Fruit fly (Drosophila melanogaster) ovary, adult (tissue): ENCODE measurements around the gene Fcp3C.

Source experiments
- CG17801 ChIP-seq: fragments of 200-800 bp; optimal IDR thresholded peaks from 2 replicates; lab custom pipeline; 2019; ENCODE audit warnings: missing biosample characterization, mild to moderate bottlenecking, missing genetic modification characterization, moderate library complexity; ENCODE audit not compliant: partially characterized antibody

The Fcp3C gene

DNA sequence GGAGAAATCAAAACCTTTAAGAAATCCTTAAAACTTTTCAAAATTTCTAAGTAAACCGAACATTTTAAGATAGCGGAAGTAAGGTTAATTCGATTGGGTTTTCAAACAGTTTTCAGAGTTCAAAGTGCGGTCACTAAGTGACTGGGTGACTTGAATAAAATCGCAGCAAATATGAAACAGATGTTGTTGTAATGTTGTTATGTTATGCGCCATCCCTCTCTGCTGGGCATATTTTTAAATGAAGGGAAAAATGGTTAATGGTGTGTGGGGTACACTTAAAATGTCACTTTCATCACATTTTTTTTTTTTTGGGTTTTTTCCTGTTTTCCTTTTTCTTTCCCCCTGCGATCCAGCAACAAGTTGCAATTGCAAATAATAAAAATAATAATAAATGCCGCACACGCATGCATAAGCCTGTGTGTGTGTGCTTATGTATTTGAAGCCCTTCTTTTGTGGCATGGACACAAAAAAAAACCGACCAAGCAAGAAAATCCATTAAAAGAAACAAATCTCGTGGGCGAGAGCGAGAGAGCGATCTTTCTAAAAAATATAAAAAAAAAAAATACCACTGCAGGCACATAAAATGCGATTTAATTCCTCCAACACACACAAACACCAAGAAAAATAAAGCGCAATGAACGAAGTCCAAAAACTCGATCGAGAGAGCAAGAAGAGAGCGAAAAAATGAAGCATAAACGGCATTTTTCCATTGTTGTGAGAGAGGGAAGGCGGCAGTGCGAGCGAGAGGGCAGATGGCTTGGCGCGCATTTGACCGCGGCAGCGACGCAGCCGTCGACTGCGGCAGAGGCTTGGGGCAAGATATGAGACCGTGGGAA is 12.5 kb downstream of the Fcp3C start:
- no peak for TF ChIP-seq CG17801 (GFP tag; lab: Kevin White, UChicago)

- no peak for TF ChIP-seq CG17801 (GFP tag; lab: Kevin White, UChicago)
Measured at dm6 chrX:3158620-3159019, 15.7 kb downstream of the Fcp3C start.

DNA sequence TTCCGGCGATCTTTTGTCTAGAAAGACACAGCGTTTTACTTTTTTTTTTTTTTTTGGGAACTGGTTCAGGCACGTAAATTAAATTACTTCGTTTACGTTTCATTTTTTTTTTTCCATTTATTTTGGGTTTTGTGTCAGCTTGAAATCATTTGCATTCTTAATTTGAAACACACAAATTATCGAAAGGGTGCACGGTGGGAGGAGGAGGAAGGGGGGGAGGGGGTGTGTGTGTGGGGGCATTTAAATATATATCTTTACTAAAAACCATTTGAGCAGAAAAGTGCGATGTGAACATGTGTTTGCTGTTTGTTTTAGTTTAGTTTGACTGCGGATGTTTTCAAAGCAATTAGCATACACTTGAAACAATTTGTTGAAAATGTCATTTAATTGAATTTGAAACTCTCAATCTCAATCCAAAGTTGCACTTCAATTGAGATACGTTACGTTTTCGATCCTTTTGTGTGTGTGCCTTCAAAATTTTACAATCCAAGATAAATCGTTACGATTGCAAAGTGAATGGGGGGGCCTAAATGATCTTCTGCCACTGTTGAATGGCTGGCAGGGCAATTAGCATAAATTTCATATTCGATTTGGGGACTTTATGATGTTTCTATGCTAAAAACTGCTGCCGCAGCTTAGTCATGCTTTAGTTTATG is 17.1 kb downstream of the Fcp3C start:
- TF ChIP-seq CG17801 (GFP tag; lab: Kevin White, UChicago), result no peak

dm6 chrX:3152280-3152679 is 22.0 kb downstream of the Fcp3C start:
- no peak for TF ChIP-seq CG17801 (GFP tag; lab: Kevin White, UChicago)

- TF ChIP-seq CG17801 (GFP tag; lab: Kevin White, UChicago), result no peak
Measured at dm6 chrX:3151487-3151818, 22.8 kb downstream of the Fcp3C start.

DNA sequence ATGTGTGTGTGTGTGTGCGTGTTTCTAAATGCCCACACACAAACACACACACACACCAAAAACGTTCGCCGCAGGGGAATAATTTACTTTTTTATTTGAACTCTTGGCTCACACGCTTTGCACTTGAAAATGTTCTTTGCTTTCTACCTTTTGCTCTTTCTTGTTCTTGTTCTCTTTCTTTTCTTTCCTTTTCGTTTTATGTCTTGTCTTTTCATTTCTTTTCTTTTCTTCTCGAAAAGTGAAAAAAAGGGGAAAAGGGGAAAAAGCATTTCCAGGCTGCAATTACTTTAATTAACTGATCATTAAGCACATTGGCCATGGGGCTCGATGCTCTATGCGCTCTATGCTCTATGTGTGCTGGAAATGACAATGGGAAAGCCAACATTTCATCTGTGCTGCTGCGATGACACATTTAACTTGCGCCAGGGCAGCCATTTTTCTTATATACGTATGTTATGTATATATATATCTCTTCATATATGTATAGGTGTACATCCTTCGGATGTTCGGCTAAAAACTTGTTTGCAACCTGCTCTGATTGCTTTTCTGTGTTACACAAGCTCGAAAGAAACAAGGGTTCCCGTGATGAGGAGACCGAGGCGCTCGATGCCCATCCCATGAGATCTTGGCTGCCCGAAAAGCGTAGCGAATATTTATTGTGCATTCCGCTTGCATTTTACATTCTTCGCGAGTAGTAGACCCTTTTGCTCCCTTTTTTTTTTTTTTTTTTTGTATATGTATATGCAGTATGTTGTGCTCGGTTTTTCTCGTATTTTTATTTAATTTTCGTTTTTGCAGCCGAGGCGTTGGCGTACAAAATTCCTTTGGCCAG is 23.4 kb downstream of the Fcp3C start:
- no peak for TF ChIP-seq CG17801 (GFP tag; lab: Kevin White, UChicago)

- peak; percentile 10 for TF ChIP-seq CG17801 (GFP tag; lab: Kevin White, UChicago)
Measured at dm6 chrX:3146995-3147394, 27.3 kb downstream of the Fcp3C start.

DNA sequence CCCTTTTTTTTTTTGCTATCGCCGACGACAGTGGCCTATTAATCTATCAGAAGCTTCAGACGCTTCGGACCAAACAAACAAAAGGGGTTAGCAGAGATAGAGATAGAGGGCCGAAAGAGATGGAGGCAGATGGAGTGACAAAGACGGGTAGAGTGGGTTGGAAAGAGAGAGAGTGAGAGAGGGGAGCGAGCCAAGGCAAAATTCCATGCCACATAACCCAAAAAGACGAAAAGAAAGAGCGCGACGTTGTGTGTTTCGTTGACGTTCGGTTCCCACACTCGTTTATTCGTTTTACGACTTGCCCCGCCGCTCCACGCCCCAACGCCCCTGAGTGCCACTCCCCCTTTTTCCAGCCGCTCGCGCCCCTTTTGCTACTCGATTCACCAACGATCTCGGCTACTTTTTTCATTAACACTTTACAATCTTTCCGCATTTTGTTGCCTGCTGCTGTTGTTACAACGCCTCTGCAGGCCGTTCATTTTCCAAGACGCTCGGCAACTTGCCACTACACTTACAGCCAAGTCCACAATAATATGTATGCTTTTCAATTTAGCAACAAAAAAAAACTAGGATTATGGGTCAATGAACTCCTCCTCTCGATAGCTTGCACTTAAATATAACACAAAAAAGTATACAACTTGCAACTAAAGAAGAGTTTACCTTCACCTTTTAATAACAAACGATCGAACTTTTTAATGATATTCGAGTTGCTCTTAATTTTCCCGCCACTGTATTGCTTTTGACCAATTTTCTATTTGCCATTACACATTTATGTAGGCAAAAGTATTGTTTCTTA is 30.8 kb downstream of the Fcp3C start:
- no peak for TF ChIP-seq CG17801 (GFP tag; lab: Kevin White, UChicago)

dm6 chrX:3142090-3142489 is 32.2 kb downstream of the Fcp3C start:
- TF ChIP-seq CG17801 (GFP tag; lab: Kevin White, UChicago), result no peak

dm6 chrX:3140809-3141208 is 33.5 kb downstream of the Fcp3C start:
- no peak for TF ChIP-seq CG17801 (GFP tag; lab: Kevin White, UChicago)

dm6 chrX:3139961-3140360 is 34.3 kb downstream of the Fcp3C start:
- TF ChIP-seq CG17801 (GFP tag; lab: Kevin White, UChicago), result no peak

DNA sequence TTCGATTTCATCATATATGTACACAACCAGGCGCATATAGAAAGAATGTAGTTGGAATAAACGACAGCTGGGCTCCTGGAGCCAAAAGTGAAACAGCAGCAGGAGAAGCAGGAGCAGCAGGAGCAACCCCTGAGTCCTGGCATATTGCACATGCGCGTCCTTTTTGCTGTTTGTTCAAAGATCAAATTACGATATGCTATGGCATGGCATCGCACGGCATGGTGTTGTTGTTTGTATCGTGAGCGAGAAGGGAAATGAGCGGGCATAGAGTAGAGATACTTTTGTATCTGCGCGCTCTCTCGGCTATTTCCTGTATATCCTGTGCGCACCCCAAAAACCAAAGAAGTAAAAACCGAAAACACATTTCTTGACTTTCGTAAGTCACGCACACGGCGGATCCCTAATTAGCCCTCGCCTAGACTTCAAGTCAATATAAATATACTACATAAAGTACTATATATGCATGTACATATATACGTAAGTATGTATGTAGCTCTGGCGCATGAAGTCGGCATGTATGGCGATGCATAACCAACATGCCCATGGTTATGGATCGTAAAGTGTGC is 36.3 kb downstream of the Fcp3C start:
- no peak for TF ChIP-seq CG17801 (GFP tag; lab: Kevin White, UChicago)

- no peak for TF ChIP-seq CG17801 (GFP tag; lab: Kevin White, UChicago)
Measured at dm6 chrX:3136338-3137086, 37.8 kb downstream of the Fcp3C start.

- no peak for TF ChIP-seq CG17801 (GFP tag; lab: Kevin White, UChicago)
Measured at dm6 chrX:3135620-3136019, 38.7 kb downstream of the Fcp3C start.
